Worm (Caenorhabditis elegans): ENCODE results near the gene C08F11.10.
A peak's percentile ranks its signal among the peaks of the same experiment; 100 is the strongest.

The C08F11.10 gene

ce11 chrIV:13639027-13639426 lies 10.0 kb downstream of the C08F11.10 start, which contains the start of gene ugt-22:
ugt-22 (plus strand) TSS chrIV:13639260.
- TF ChIP-seq ztf-11 (tag; optimal IDR thresholded peaks at IDR 0.05) (no peak), elt-2 (tag; optimal IDR thresholded peaks at IDR 0.05) (peak; percentile 80), mep-1 (tag; optimal IDR thresholded peaks at IDR 0.05) (no peak), unc-86 (tag; optimal IDR thresholded peaks at IDR 0.05) (no peak), C16A3.4 (tag; optimal IDR thresholded peaks at IDR 0.05) (no peak), fkh-10 (GFP tag; optimal IDR thresholded peaks at IDR 0.05) (no peak), pax-3 (tag; optimal IDR thresholded peaks at IDR 0.05) (no peak), efl-1 (optimal IDR thresholded peaks at IDR 0.05) (no peak), efl-1 (GFP tag; optimal IDR thresholded peaks at IDR 0.05 in 1 of 2) (peak in 1 of 2 experiments; percentile 66), ceh-82 (tag; optimal IDR thresholded peaks at IDR 0.05) (no peak), lin-15B (tag; optimal IDR thresholded peaks at IDR 0.05) (no peak), unc-98 (GFP tag; IDR thresholded peaks at IDR 0.05) (no peak), mab-9 (GFP tag; IDR thresholded peaks at IDR 0.05) (no peak), lin-35 (GFP tag; optimal IDR thresholded peaks at IDR 0.05) (peak in 1 of 2 experiments; percentile 8), vab-15 (tag; optimal IDR thresholded peaks at IDR 0.05) (no peak), snpc-4 (tag; optimal IDR thresholded peaks at IDR 0.05) (no peak), tlp-1 (tag; optimal IDR thresholded peaks at IDR 0.05) (peak; percentile 1), aha-1 (tag; optimal IDR thresholded peaks at IDR 0.05) (no peak)

- no peak for TF ChIP-seq nhr-71 (tag; optimal IDR thresholded peaks at IDR 0.05)
- TF ChIP-seq dpl-1 (GFP tag; optimal IDR thresholded peaks at IDR 0.05), result no peak
- TF ChIP-seq tbx-2 (tag; optimal IDR thresholded peaks at IDR 0.05), result no peak
- TF ChIP-seq unc-86 (tag; optimal IDR thresholded peaks at IDR 0.05), result no peak
- no peak for TF ChIP-seq ceh-82 (tag; optimal IDR thresholded peaks at IDR 0.05)
These were observed 12.1 kb downstream of the C08F11.10 start, which contains the start of gene C08F11.7 for ce11 chrIV:13636975-13637374. C08F11.7 (plus strand) TSS chrIV:13637275.

DNA sequence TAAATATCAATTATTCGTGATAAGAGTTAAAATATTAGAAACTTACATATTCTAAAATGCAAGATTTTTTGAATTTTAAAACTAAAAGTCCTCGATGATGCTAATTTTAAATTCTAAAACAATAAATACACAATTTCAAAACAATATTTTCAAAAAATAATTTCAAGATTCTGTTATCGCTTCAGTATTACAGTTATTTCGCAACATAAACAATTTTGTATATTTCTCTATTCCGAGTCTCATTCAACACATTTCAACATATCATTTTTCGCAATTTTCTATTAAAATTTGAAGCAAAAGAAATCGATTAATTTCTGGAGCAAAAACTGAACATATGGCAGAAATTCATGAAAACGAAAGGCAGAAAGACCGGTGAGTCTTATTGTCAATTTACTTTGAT lies 15.9 kb downstream of the C08F11.10 start, which contains the start of gene fbxa-98:
TSS of gene fbxa-98 (plus strand) at position 243 of the 400 bp plus-strand sequence.
- TF ChIP-seq aly-2 (tag; optimal IDR thresholded peaks at IDR 0.05), result no peak
- no peak for TF ChIP-seq nhr-12 (tag; optimal IDR thresholded peaks at IDR 0.05)
- no peak for TF ChIP-seq ama-1 (optimal IDR thresholded peaks at IDR 0.05)
- no peak for TF ChIP-seq pax-3 (tag; optimal IDR thresholded peaks at IDR 0.05)
- TF ChIP-seq lin-13 (GFP tag; optimal IDR thresholded peaks at IDR 0.05), result no peak
- TF ChIP-seq C34B4.2 (tag; optimal IDR thresholded peaks at IDR 0.05), result no peak
- no peak for TF ChIP-seq sup-37 (GFP tag; optimal IDR thresholded peaks at IDR 0.05)

DNA sequence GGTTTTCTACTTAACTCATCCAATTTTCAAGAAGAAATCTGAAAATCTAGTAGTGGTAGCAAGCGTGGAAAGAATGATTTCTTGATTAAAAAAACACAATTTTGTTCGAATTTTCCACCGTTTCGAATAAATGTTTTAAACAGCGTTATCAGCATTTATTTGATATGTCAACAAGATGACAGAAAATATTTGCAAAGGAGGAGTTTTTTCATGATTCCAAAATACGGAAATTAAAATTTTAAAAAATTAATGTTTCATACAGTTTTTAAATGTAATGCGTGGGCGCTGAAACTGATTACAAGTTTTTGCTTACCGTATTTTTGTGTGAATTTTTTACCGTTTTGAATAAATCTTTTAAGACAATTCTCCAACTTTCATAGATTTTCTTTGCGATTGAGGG lies 16.4 kb downstream of the C08F11.10 start:
- no peak for TF ChIP-seq zag-1 (tag; optimal IDR thresholded peaks at IDR 0.05)
- no peak for TF ChIP-seq fkh-4 (tag; optimal IDR thresholded peaks at IDR 0.05; ENCODE audit: borderline replicate concordance)

ce11 chrIV:13626469-13626868 lies 22.6 kb downstream of the C08F11.10 start, which contains the start of gene sru-21:
sru-21 (plus strand) TSS chrIV:13626769.
- no peak for TF ChIP-seq fkh-4 (tag; optimal IDR thresholded peaks at IDR 0.05; ENCODE audit: borderline replicate concordance)
- TF ChIP-seq zag-1 (tag; optimal IDR thresholded peaks at IDR 0.05), result no peak
- TF ChIP-seq swsn-7 (tag; optimal IDR thresholded peaks at IDR 0.05), result no peak
- no peak for TF ChIP-seq sup-37 (GFP tag; optimal IDR thresholded peaks at IDR 0.05)
- no peak for TF ChIP-seq unc-30 (tag; optimal IDR thresholded peaks at IDR 0.05)
- TF ChIP-seq tlp-1 (tag; optimal IDR thresholded peaks at IDR 0.05), result no peak

DNA sequence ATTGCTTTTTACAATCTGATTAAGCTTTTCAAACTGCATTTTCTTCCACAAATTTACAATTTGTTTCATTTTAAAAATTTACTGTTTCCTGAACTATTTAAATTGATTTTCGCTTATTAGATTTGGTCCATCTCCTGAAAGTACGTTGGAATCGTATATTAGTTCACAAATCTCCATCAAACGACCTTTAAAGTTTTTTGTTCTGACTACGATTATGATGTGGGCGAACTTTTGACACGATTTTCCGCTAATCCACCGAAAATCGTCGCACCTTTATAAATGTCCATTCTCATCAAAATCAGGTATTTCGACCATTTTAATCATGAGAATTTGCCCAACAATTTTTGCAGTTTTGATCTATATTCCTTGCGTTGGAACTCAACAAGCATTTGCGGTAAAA lies 25.5 kb downstream of the C08F11.10 start, which contains the start of gene C08F11.1:
TSS of gene C08F11.1 (plus strand) at position 301 of the 400 bp plus-strand sequence.
- no peak for TF ChIP-seq ztf-4 (tag; optimal IDR thresholded peaks at IDR 0.05)
